Fruit fly (Drosophila melanogaster) whole organism, embryonic: ENCODE results near the gene Spn27A.

Source experiments
- Awh ChIP-seq: fragments of 200-800 bp; sonication (Bioruptor generic); IDR thresholded peaks from 2 replicates; pipeline ENCODE4, ENCODE4 v1.3.6; 2022; ENCODE audit warnings: missing biosample characterization, missing genetic modification characterization
- Bteb2 ChIP-seq: fragments of 200-800 bp; sonication (Bioruptor generic); optimal IDR thresholded peaks from 2 replicates; lab custom pipeline; 2016; ENCODE audit warnings: missing biosample characterization, missing genetic modification characterization
- CG1024 ChIP-seq: fragments of 200-800 bp; sonication (Bioruptor generic); IDR thresholded peaks from 2 replicates; pipeline ENCODE4 v1.3.6; 2022; ENCODE audit warnings: missing biosample characterization, missing genetic modification characterization
- CG10543 ChIP-seq: fragments of 200-800 bp; sonication (Bioruptor generic); optimal IDR thresholded peaks from 3 replicates; lab custom pipeline; 2017; ENCODE audit warnings: missing biosample characterization, mild to moderate bottlenecking, missing genetic modification characterization, moderate library complexity
- CG11695 ChIP-seq: fragments of 200-800 bp; sonication (Bioruptor generic); IDR thresholded peaks from 3 replicates; pipeline ENCODE4 v1.3.6; 2022; ENCODE audit warnings: missing biosample characterization, missing genetic modification characterization
- CG12104 ChIP-seq: fragments of 200-800 bp; sonication (Bioruptor generic); optimal IDR thresholded peaks from 3 replicates; lab custom pipeline; 2016; ENCODE audit warnings: missing biosample characterization, missing genetic modification characterization
- CG12769 ChIP-seq: fragments of 200-800 bp; sonication (Bioruptor generic); optimal IDR thresholded peaks from 2 replicates; lab custom pipeline; 2019; ENCODE audit warnings: missing biosample characterization, mild to moderate bottlenecking, missing genetic modification characterization, moderate library complexity
- CG13296 ChIP-seq: fragments of 200-800 bp; sonication (Bioruptor generic); optimal IDR thresholded peaks from 3 replicates; lab custom pipeline; 2018; ENCODE audit warnings: missing biosample characterization, mild to moderate bottlenecking, missing genetic modification characterization
- CG13624 ChIP-seq: fragments of 200-800 bp; sonication (Bioruptor generic); optimal IDR thresholded peaks from 2 replicates; lab custom pipeline; 2016; ENCODE audit warnings: missing biosample characterization, missing genetic modification characterization
- CG14667 ChIP-seq: fragments of 200-800 bp; sonication (Bioruptor generic); IDR thresholded peaks from 2 replicates; pipeline ENCODE4 v1.3.6; 2022; ENCODE audit warnings: missing biosample characterization, missing genetic modification characterization
- CG1647 ChIP-seq: fragments of 200-800 bp; sonication (Bioruptor generic); optimal IDR thresholded peaks from 3 replicates; lab custom pipeline; 2016; ENCODE audit warnings: missing biosample characterization, missing genetic modification characterization
- CG17912 ChIP-seq: fragments of 200-800 bp; sonication (Bioruptor generic); optimal IDR thresholded peaks from 2 replicates; lab custom pipeline; 2018; ENCODE audit warnings: missing biosample characterization, mild to moderate bottlenecking, missing genetic modification characterization
- CG2889 ChIP-seq: fragments of 200-800 bp; sonication (Bioruptor generic); IDR thresholded peaks from 3 replicates; pipeline ENCODE4 v1.3.6; 2022; ENCODE audit warnings: missing biosample characterization, missing genetic modification characterization
- CG32532 ChIP-seq: fragments of 200-800 bp; sonication (Bioruptor generic); IDR thresholded peaks from 2 replicates; pipeline ENCODE4 v1.3.6; 2022; ENCODE audit warnings: missing biosample characterization, missing genetic modification characterization
- CG3281 ChIP-seq: fragments of 200-800 bp; sonication (Bioruptor generic); optimal IDR thresholded peaks from 3 replicates; lab custom pipeline; 2017; ENCODE audit warnings: missing biosample characterization, mild to moderate bottlenecking, missing genetic modification characterization
- CG33213 ChIP-seq: fragments of 200-800 bp; sonication (Bioruptor generic); optimal IDR thresholded peaks from 3 replicates; lab custom pipeline; 2016; ENCODE audit warnings: missing biosample characterization, missing genetic modification characterization
- CG3995 ChIP-seq: fragments of 200-800 bp; sonication (Bioruptor generic); optimal IDR thresholded peaks from 3 replicates; lab custom pipeline; 2016; ENCODE audit warnings: missing biosample characterization, missing genetic modification characterization
- CG4820 ChIP-seq: fragments of 200-800 bp; sonication (Bioruptor generic); optimal IDR thresholded peaks from 3 replicates; lab custom pipeline; 2016; ENCODE audit warnings: missing biosample characterization, missing genetic modification characterization
- CG7556 ChIP-seq: fragments of 200-800 bp; sonication (Bioruptor generic); optimal IDR thresholded peaks from 2 replicates; lab custom pipeline; 2017; ENCODE audit warnings: missing biosample characterization, mild to moderate bottlenecking, missing genetic modification characterization
- CG8478 ChIP-seq: fragments of >200 bp; optimal IDR thresholded peaks from 2 replicates; lab custom pipeline; 2018
- CG9817 ChIP-seq: fragments of 200-800 bp; sonication (Bioruptor generic); optimal IDR thresholded peaks from 2 replicates; lab custom pipeline; 2018; ENCODE audit warnings: missing biosample characterization, mild to moderate bottlenecking, missing genetic modification characterization, moderate library complexity
- CG9876 ChIP-seq: fragments of 200-800 bp; sonication (Bioruptor generic); optimal IDR thresholded peaks from 2 replicates; lab custom pipeline; 2016; ENCODE audit warnings: missing biosample characterization, missing genetic modification characterization
- CTCF ChIP-seq: fragments of 200-800 bp; sonication (Bioruptor generic); optimal IDR thresholded peaks from 2 replicates; lab custom pipeline; 2017; ENCODE audit warnings: missing biosample characterization, mild to moderate bottlenecking, missing genetic modification characterization, moderate library complexity
- Ets65A ChIP-seq: fragments of 200-800 bp; sonication (Bioruptor generic); peaks from one replicate; lab custom pipeline; 2016; ENCODE audit warnings: missing biosample characterization, missing genetic modification characterization
- Ets97D ChIP-seq: fragments of 200-800 bp; sonication (Bioruptor generic); optimal IDR thresholded peaks from 3 replicates; lab custom pipeline; 2016; ENCODE audit warnings: missing biosample characterization, missing genetic modification characterization
- Gug ChIP-seq: fragments of 200-800 bp; sonication (Bioruptor generic); IDR thresholded peaks from 4 replicates; pipeline ENCODE4 v1.3.6; 2022; ENCODE audit warnings: missing biosample characterization, missing genetic modification characterization
- Jarid2 ChIP-seq: fragments of 200-800 bp; sonication (Bioruptor generic); optimal IDR thresholded peaks from 3 replicates; lab custom pipeline; 2017; ENCODE audit warnings: mild to moderate bottlenecking, missing biosample characterization, missing genetic modification reagents, missing genetic modification characterization
- Lpt ChIP-seq: fragments of >200 bp; optimal IDR thresholded peaks from 2 replicates; lab custom pipeline; 2018; ENCODE audit warnings: missing biosample characterization, missing genetic modification characterization
- Myb ChIP-seq: fragments of 200-800 bp; sonication (Bioruptor generic); optimal IDR thresholded peaks from 2 replicates; lab custom pipeline; 2016; ENCODE audit warnings: missing biosample characterization, missing genetic modification characterization
- Optix ChIP-seq: fragments of 200-800 bp; sonication (Bioruptor generic); IDR thresholded peaks from 3 replicates; pipeline ENCODE4 v1.3.6; 2022; ENCODE audit warnings: missing biosample characterization, missing genetic modification characterization
- Poxn ChIP-seq: fragments of 200-800 bp; sonication (Bioruptor generic); IDR thresholded peaks from 2 replicates; pipeline ENCODE4 v1.3.6; 2022; ENCODE audit warnings: missing biosample characterization, missing genetic modification characterization
- Tbp ChIP-seq: fragments of >200 bp; optimal IDR thresholded peaks from 2 replicates; lab custom pipeline; 2018; ENCODE audit warnings: missing biosample characterization, missing genetic modification characterization
- Vsx1 ChIP-seq: fragments of 200-800 bp; sonication (Bioruptor generic); optimal IDR thresholded peaks from 2 replicates; lab custom pipeline; 2017; ENCODE audit warnings: missing biosample characterization, mild to moderate bottlenecking, missing genetic modification characterization, missing genetic modification reagents
- al ChIP-seq: fragments of 200-800 bp; sonication (Bioruptor generic); IDR thresholded peaks from 2 replicates; pipeline ENCODE4 v1.3.6; 2022; ENCODE audit warnings: missing biosample characterization, missing genetic modification characterization
- amos ChIP-seq: fragments of 200-800 bp; sonication (Bioruptor generic); IDR thresholded peaks from 2 replicates; pipeline ENCODE4 v1.3.6; 2022; ENCODE audit warnings: missing biosample characterization, missing genetic modification characterization; ENCODE audit not compliant: partially characterized antibody
- btn ChIP-seq: fragments of 200-800 bp; sonication (Bioruptor generic); optimal IDR thresholded peaks from 2 replicates; lab custom pipeline; 2016; ENCODE audit warnings: missing biosample characterization, missing genetic modification characterization
- cas ChIP-seq: fragments of 200-800 bp; sonication (Bioruptor generic); IDR thresholded peaks from 2 replicates; pipeline ENCODE4 v1.3.6; 2022; ENCODE audit warnings: missing biosample characterization, missing genetic modification characterization
- dati ChIP-seq: fragments of 200-800 bp; sonication (Bioruptor generic); IDR thresholded peaks from 2 replicates; pipeline ENCODE4 v1.3.6; 2022; ENCODE audit warnings: missing biosample characterization, missing genetic modification characterization
- dpn ChIP-seq, 2 experiments: fragments of 200-800 bp; sonication (Bioruptor generic); optimal IDR thresholded peaks; 3 replicates each; lab custom pipeline; 2016; ENCODE audit warnings: missing biosample characterization in 2 of 2, missing genetic modification characterization in 2 of 2
- esg ChIP-seq: fragments of 200-800 bp; sonication (Bioruptor generic); conservative IDR thresholded peaks from 2 replicates; pipeline ENCODE4 v1.3.6; 2022; ENCODE audit warnings: missing biosample characterization, missing genetic modification characterization
- exex ChIP-seq: fragments of 200-800 bp; sonication (Bioruptor generic); optimal IDR thresholded peaks from 4 replicates; lab custom pipeline; 2018; ENCODE audit warnings: missing biosample characterization, mild to moderate bottlenecking, missing genetic modification characterization, moderate library complexity
- ftz-f1 ChIP-seq: fragments of 200-800 bp; sonication (Bioruptor generic); optimal IDR thresholded peaks from 2 replicates; lab custom pipeline; 2016; ENCODE audit warnings: missing biosample characterization, missing genetic modification characterization
- gem ChIP-seq: fragments of 200-800 bp; sonication (Bioruptor generic); optimal IDR thresholded peaks from 2 replicates; lab custom pipeline; 2019; ENCODE audit warnings: missing biosample characterization, mild to moderate bottlenecking, missing genetic modification characterization, moderate library complexity
- gfzf ChIP-seq: fragments of 200-800 bp; sonication (Bioruptor generic); optimal IDR thresholded peaks from 2 replicates; lab custom pipeline; 2016; ENCODE audit warnings: missing biosample characterization, mild to moderate bottlenecking, missing genetic modification characterization, moderate library complexity
- h ChIP-seq: fragments of >200 bp; optimal IDR thresholded peaks from 2 replicates; lab custom pipeline; 2017
- ken ChIP-seq: fragments of 200-800 bp; sonication (Bioruptor generic); IDR thresholded peaks from 3 replicates; pipeline ENCODE4 v1.3.6; 2022; ENCODE audit warnings: missing biosample characterization, missing genetic modification characterization
- knrl ChIP-seq: fragments of 200-800 bp; sonication (Bioruptor generic); IDR thresholded peaks from 3 replicates; pipeline ENCODE4 v1.3.6; 2022; ENCODE audit warnings: missing biosample characterization, missing genetic modification characterization; ENCODE audit not compliant: partially characterized antibody
- psq ChIP-seq: fragments of 200-800 bp; sonication (Bioruptor generic); optimal IDR thresholded peaks from 2 replicates; lab custom pipeline; 2017; ENCODE audit warnings: missing biosample characterization, missing genetic modification characterization
- rib ChIP-seq: fragments of 200-800 bp; sonication (Bioruptor generic); IDR thresholded peaks from 2 replicates; pipeline ENCODE4 v1.3.6; 2022; ENCODE audit warnings: missing biosample characterization, missing genetic modification characterization
- shn ChIP-seq: fragments of 200-800 bp; sonication (Bioruptor generic); optimal IDR thresholded peaks from 3 replicates; lab custom pipeline; 2016; ENCODE audit warnings: missing biosample characterization, missing genetic modification characterization
- so ChIP-seq: fragments of 200-800 bp; sonication (Bioruptor generic); IDR thresholded peaks from 3 replicates; pipeline ENCODE4 v1.3.6; 2022; ENCODE audit warnings: missing biosample characterization, missing genetic modification characterization
- tx ChIP-seq: fragments of 200-800 bp; sonication (Bioruptor generic); optimal IDR thresholded peaks from 2 replicates; lab custom pipeline; 2016; ENCODE audit warnings: missing biosample characterization, missing genetic modification characterization
- zen2 ChIP-seq: fragments of 200-800 bp; sonication (Bioruptor generic); IDR thresholded peaks from 3 replicates; pipeline ENCODE4 v1.3.6; 2022; ENCODE audit warnings: missing biosample characterization, missing genetic modification characterization; ENCODE audit not compliant: partially characterized antibody

Gene Spn27A

dm6 chr2L:6648163-6648628, 25.0 kb downstream of the Spn27A start (continued):
- TF ChIP-seq gfzf (GFP tag; lab: Kevin White, UChicago) (peak; percentile 15), psq (peak; percentile 90), CG11695 (peak; percentile 96), esg (GFP tag; lab: Robert Waterston, UW) (peak; percentile 94), CG4820 (GFP tag; lab: Kevin White, UChicago) (peak; percentile 100), btn (GFP tag; lab: Kevin White, UChicago) (peak; percentile 29), ken (GFP tag; lab: Robert Waterston, UW) (peak; percentile 92), CG32532 (GFP tag; lab: Robert Waterston, UW) (peak; percentile 95), Tbp (GFP tag; lab: Kevin White, UChicago) (no peak), CG2889 (peak; percentile 89), Awh (GFP tag; lab: Robert Waterston, UW) (peak; percentile 81), Poxn (peak; percentile 71), gem (tag; lab: Kevin White, UChicago) (peak; percentile 98), Lpt (GFP tag; lab: Kevin White, UChicago) (no peak), Optix (GFP tag; lab: Robert Waterston, UW) (peak; percentile 80), CG14667 (GFP tag; lab: Robert Waterston, UW) (peak; percentile 85), CG3281 (peak; percentile 97), CG13296 (GFP tag; lab: Kevin White, UChicago) (peak; percentile 97), exex (tag; lab: Kevin White, UChicago) (peak; percentile 81), Ets97D (GFP tag; lab: Kevin White, UChicago) (peak; percentile 85), CG9817 (tag; lab: Kevin White, UChicago) (peak; percentile 96), CTCF (peak; percentile 61), Bteb2 (GFP tag; lab: Kevin White, UChicago) (peak; percentile 95), CG1647 (peak; percentile 87), CG7556 (GFP tag; lab: Kevin White, UChicago) (peak; percentile 96), Gug (peak; percentile 81; the same call in 3 of the 4 replicates), Jarid2 (GFP tag; lab: Kevin White, UChicago) (peak; percentile 77), CG8478 (no peak), rib (GFP tag; lab: Robert Waterston, UW) (peak; percentile 90), Vsx1 (peak; percentile 76), knrl (no peak), Ets65A (GFP tag; lab: Kevin White, UChicago) (peak; percentile 98), CG17912 (peak; percentile 68), CG13624 (GFP tag; lab: Kevin White, UChicago) (peak; percentile 90), CG33213 (GFP tag; lab: Kevin White, UChicago) (peak; percentile 88), cas (GFP tag; lab: Robert Waterston, UW) (peak; percentile 86), dati (0 out of 2 replicates have a peak, but pooled peaks have one; percentile 29), ftz-f1 (peak; percentile 22), CG10543 (GFP tag; lab: Kevin White, UChicago) (peak; percentile 97), amos (no peak; the same call in 1 of the 2 replicates), h (lab: Kevin White, UChicago) (no peak), Myb (peak; percentile 72), CG12769 (tag; lab: Kevin White, UChicago) (peak; percentile 93), shn (peak; percentile 87), al (GFP tag; lab: Robert Waterston, UW) (peak; percentile 91), CG12104 (peak; percentile 97), tx (GFP tag; lab: Kevin White, UChicago) (peak; percentile 89), so (GFP tag; lab: Robert Waterston, UW) (peak; percentile 92), CG1024 (GFP tag; lab: Robert Waterston, UW) (peak; percentile 75), dpn (GFP tag; optimal IDR thresholded peaks at IDR 0.05; lab: Kevin White, UChicago) (peak; percentile 94 to 96), CG3995 (GFP tag; lab: Kevin White, UChicago) (peak; percentile 81), CG9876 (GFP tag; lab: Kevin White, UChicago) (peak; percentile 77), zen2 (no peak)
